Worm (Caenorhabditis elegans): ENCODE measurements around the gene kup-1.

DNA sequence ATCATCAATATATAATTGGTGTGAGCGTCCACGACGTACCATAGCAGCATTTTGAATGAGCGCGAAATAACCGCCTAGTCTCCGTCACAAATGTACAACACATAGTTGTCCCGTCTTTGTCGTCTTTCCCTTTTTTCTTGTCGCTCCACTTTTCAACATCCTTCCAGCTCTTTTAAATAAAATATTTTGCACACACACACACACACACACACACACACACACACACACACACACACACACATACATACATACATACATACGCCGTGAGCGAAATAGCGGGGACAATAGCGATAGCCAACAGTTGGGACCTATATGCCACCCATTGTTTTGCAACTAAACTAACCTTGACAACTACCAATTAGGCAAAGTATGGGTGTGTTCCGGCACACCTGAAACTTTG lies 2.4 kb downstream of the kup-1 start:
- no peak for TF ChIP-seq snpc-4 (tag; optimal IDR thresholded peaks at IDR 0.05)
- no peak for TF ChIP-seq lin-39 (tag; optimal IDR thresholded peaks at IDR 0.05)
- TF ChIP-seq egl-27 (tag; optimal IDR thresholded peaks at IDR 0.05), result no peak
- TF ChIP-seq ama-1 (optimal IDR thresholded peaks at IDR 0.05), result no peak
- TF ChIP-seq ZK546.5 (tag; optimal IDR thresholded peaks at IDR 0.05), result no peak
- no peak for TF ChIP-seq crh-2 (tag; optimal IDR thresholded peaks at IDR 0.05)
- TF ChIP-seq zag-1 (tag; optimal IDR thresholded peaks at IDR 0.05), result no peak

All from whole organism, L2 larva.